Worm (Caenorhabditis elegans) whole organism, L4 larva: Measurements from ENCODE around the gene F53C3.1.

ENCODE experiments used
- F10B5.3 ChIP-seq: sonication (generic microtip); optimal IDR thresholded peaks from 2 replicates; lab custom pipeline; 2016; ENCODE audit warnings: mild to moderate bottlenecking, missing genetic modification characterization, missing compliant biosample characterization
- F37D6.2 ChIP-seq: sonication (generic microtip); optimal IDR thresholded peaks from 2 replicates; lab custom pipeline; 2016; ENCODE audit warnings: mild to moderate bottlenecking, missing genetic modification characterization, missing compliant biosample characterization
- F49E8.2 ChIP-seq: sonication (generic microtip); optimal IDR thresholded peaks from 2 replicates; lab custom pipeline; 2016; ENCODE audit warnings: missing compliant biosample characterization, mild to moderate bottlenecking, missing genetic modification characterization, borderline replicate concordance
- R02D3.7 ChIP-seq: fragments of 150-350 bp; sonication (generic microtip); optimal IDR thresholded peaks from 3 replicates; lab custom pipeline; 2014; ENCODE audit warnings: missing biosample characterization, missing genetic modification characterization
- aha-1 ChIP-seq: fragments of 150-350 bp; peaks from one replicate; lab custom pipeline; 2014; ENCODE audit warnings: missing biosample characterization, missing genetic modification characterization
- aly-2 ChIP-seq: sonication (generic microtip); optimal IDR thresholded peaks from 2 replicates; lab custom pipeline; 2018; ENCODE audit warnings: missing biosample characterization, missing genetic modification characterization
- ama-1 ChIP-seq: fragments of 150-350 bp; optimal IDR thresholded peaks from 2 replicates; lab custom pipeline; 2014; ENCODE audit warnings: inconsistent platforms, mixed read lengths
- arid-1 ChIP-seq: fragments of 200-800 bp; sonication (Bioruptor generic); conservative IDR thresholded peaks from 2 replicates; pipeline ENCODE4 v1.3.6; 2022; ENCODE audit warnings: missing genetic modification reagents, missing genetic modification characterization, missing compliant biosample characterization
- ceh-32 ChIP-seq: sonication (generic microtip); optimal IDR thresholded peaks from 2 replicates; lab custom pipeline; 2016; ENCODE audit warnings: mild to moderate bottlenecking, missing genetic modification characterization, missing compliant biosample characterization; ENCODE audit not compliant: poor library complexity
- ceh-82 ChIP-seq: sonication (generic microtip); optimal IDR thresholded peaks from 2 replicates; lab custom pipeline; 2017; ENCODE audit warnings: missing biosample characterization, missing genetic modification characterization
- ces-1 ChIP-seq: fragments of 150-350 bp; sonication (generic microtip); optimal IDR thresholded peaks from 4 replicates; lab custom pipeline; 2014; ENCODE audit warnings: missing biosample characterization, missing genetic modification reagents, missing genetic modification characterization
- daf-12 ChIP-seq: fragments of 150-350 bp; optimal IDR thresholded peaks from 2 replicates; lab custom pipeline; 2014; ENCODE audit warnings: missing biosample characterization, missing genetic modification reagents, missing genetic modification characterization
- daf-16 ChIP-seq, 3 experiments: sonication (generic microtip); optimal IDR thresholded peaks; 2 replicates each; lab custom pipeline; 2016 to 2017; ENCODE audit warnings: missing genetic modification characterization in 3 of 3, missing genetic modification reagents in 3 of 3, mild to moderate bottlenecking in 2 of 3, missing compliant biosample characterization in 2 of 3, missing biosample characterization in 1 of 3, moderate library complexity in 1 of 3
- dmd-8 ChIP-seq: fragments of 200-800 bp; sonication (Bioruptor generic); IDR thresholded peaks from 2 replicates; pipeline ENCODE4 v1.3.6; 2022; ENCODE audit warnings: missing genetic modification characterization, missing compliant biosample characterization
- duxl-1 ChIP-seq: sonication (generic microtip); optimal IDR thresholded peaks from 2 replicates; lab custom pipeline; 2016; ENCODE audit warnings: mild to moderate bottlenecking, missing genetic modification characterization, moderate library complexity, missing compliant biosample characterization; ENCODE audit not compliant: poor library complexity
- dve-1 ChIP-seq: sonication (generic microtip); optimal IDR thresholded peaks from 2 replicates; lab custom pipeline; 2017; ENCODE audit warnings: antibody characterized with exemption, mild to moderate bottlenecking, missing genetic modification characterization, missing compliant biosample characterization; ENCODE audit not compliant: insufficient read depth
- egl-27 ChIP-seq: sonication (generic microtip); optimal IDR thresholded peaks from 3 replicates; lab custom pipeline; 2017; ENCODE audit warnings: missing biosample characterization, missing genetic modification reagents, missing genetic modification characterization
- fkh-10 ChIP-seq: fragments of 150-350 bp; optimal IDR thresholded peaks from 2 replicates; lab custom pipeline; 2014; ENCODE audit warnings: missing biosample characterization, missing genetic modification reagents, missing genetic modification characterization
- gei-8 ChIP-seq: fragments of 200-800 bp; sonication (Bioruptor generic); optimal IDR thresholded peaks from 2 replicates; lab custom pipeline; 2018; ENCODE audit warnings: mild to moderate bottlenecking, missing genetic modification characterization, missing compliant biosample characterization
- hif-1 ChIP-seq, 2 experiments: sonication (generic microtip); optimal IDR thresholded peaks; 2 replicates each; lab custom pipeline; 2016 to 2017; ENCODE audit warnings: missing compliant biosample characterization in 2 of 2, missing genetic modification characterization in 2 of 2, missing genetic modification reagents in 2 of 2, missing genotype in 2 of 2, mild to moderate bottlenecking in 1 of 2
- hlh-11 ChIP-seq: fragments of 200-800 bp; sonication (Bioruptor generic); optimal IDR thresholded peaks from 2 replicates; lab custom pipeline; 2018; ENCODE audit warnings: mild to moderate bottlenecking, missing genetic modification characterization, missing compliant biosample characterization
- hmg-1.1 ChIP-seq: fragments of 200-800 bp; sonication (Bioruptor generic); IDR thresholded peaks from 2 replicates; pipeline ENCODE4 v1.3.6; 2022; ENCODE audit warnings: missing genetic modification reagents, missing genetic modification characterization, missing compliant biosample characterization
- lim-7 ChIP-seq: fragments of 200-800 bp; sonication (Bioruptor generic); IDR thresholded peaks from 2 replicates; pipeline ENCODE4 v1.3.6; 2022; ENCODE audit warnings: missing genetic modification characterization, missing compliant biosample characterization
- lin-1 ChIP-seq: fragments of 200-800 bp; sonication (Bioruptor generic); IDR thresholded peaks from 2 replicates; pipeline ENCODE4 v1.3.6; 2022; ENCODE audit warnings: missing genetic modification reagents, missing genetic modification characterization, missing compliant biosample characterization
- lin-13 ChIP-seq: fragments of 150-350 bp; optimal IDR thresholded peaks from 2 replicates; lab custom pipeline; 2014; ENCODE audit warnings: missing biosample characterization, missing genetic modification reagents, missing genetic modification characterization
- lin-15B ChIP-seq: fragments of 150-350 bp; sonication (generic microtip); optimal IDR thresholded peaks from 3 replicates; lab custom pipeline; 2014; ENCODE audit warnings: missing biosample characterization, missing genetic modification characterization
- lin-29 ChIP-seq: fragments of 200-800 bp; sonication (Bioruptor generic); IDR thresholded peaks from 2 replicates; pipeline ENCODE4 v1.3.6; 2022; ENCODE audit warnings: missing genetic modification reagents, missing genetic modification characterization, missing compliant biosample characterization
- lin-38 ChIP-seq: fragments of 200-800 bp; sonication (Bioruptor generic); IDR thresholded peaks from 2 replicates; pipeline ENCODE4 v1.3.6; 2022; ENCODE audit warnings: missing genetic modification reagents, missing genetic modification characterization, missing compliant biosample characterization
- lsy-2 ChIP-seq, 2 experiments: fragments of 150-350 bp in 1 of 2; sonication (generic microtip) in 1 of 2; optimal IDR thresholded peaks; 2 replicates each; lab custom pipeline; 2014 to 2017; ENCODE audit warnings: missing biosample characterization in 2 of 2, missing genetic modification characterization in 2 of 2
- madf-5 ChIP-seq, 2 experiments: fragments of 200-800 bp; sonication (Bioruptor generic); IDR thresholded peaks; 2 replicates each; pipeline ENCODE4 v1.3.6; 2022; ENCODE audit warnings: missing compliant biosample characterization in 2 of 2, missing genetic modification characterization in 2 of 2
- mdl-1 ChIP-seq, 2 experiments: fragments of 150-350 bp in 1 of 2; sonication (generic microtip) in 1 of 2; optimal IDR thresholded peaks; 2 replicates each; lab custom pipeline; 2014 to 2017; ENCODE audit warnings: missing biosample characterization in 2 of 2, missing genetic modification characterization in 2 of 2
- mes-2 ChIP-seq: sonication (generic microtip); optimal IDR thresholded peaks from 2 replicates; lab custom pipeline; 2016; ENCODE audit warnings: missing genotype, mild to moderate bottlenecking, missing genetic modification characterization, missing compliant biosample characterization; ENCODE audit not compliant: poor library complexity, severe bottlenecking
- mxl-3 ChIP-seq: fragments of 200-800 bp; sonication (Bioruptor generic); optimal IDR thresholded peaks from 2 replicates; lab custom pipeline; 2018; ENCODE audit warnings: mild to moderate bottlenecking, missing genetic modification characterization, missing compliant biosample characterization
- nhr-10 ChIP-seq: fragments of 150-350 bp; optimal IDR thresholded peaks from 2 replicates; lab custom pipeline; 2014; ENCODE audit warnings: missing biosample characterization, missing genetic modification characterization
- nhr-111 ChIP-seq: fragments of 200-800 bp; sonication (Bioruptor generic); optimal IDR thresholded peaks from 2 replicates; lab custom pipeline; 2018; ENCODE audit warnings: mild to moderate bottlenecking, missing genetic modification characterization, missing compliant biosample characterization
- nhr-28 ChIP-seq: fragments of 150-350 bp; optimal IDR thresholded peaks from 2 replicates; lab custom pipeline; 2014; ENCODE audit warnings: missing biosample characterization, missing genetic modification characterization
- nhr-41 ChIP-seq: fragments of 200-800 bp; sonication (Bioruptor generic); IDR thresholded peaks from 2 replicates; pipeline ENCODE4 v1.3.6; 2022; ENCODE audit warnings: missing genetic modification reagents, missing genetic modification characterization, missing compliant biosample characterization
- nhr-48 ChIP-seq: sonication (generic microtip); optimal IDR thresholded peaks from 2 replicates; lab custom pipeline; 2016; ENCODE audit warnings: mild to moderate bottlenecking, missing genetic modification characterization, missing compliant biosample characterization
- php-3 ChIP-seq: fragments of 200-800 bp; sonication (Bioruptor generic); IDR thresholded peaks from 2 replicates; pipeline ENCODE4 v1.3.6; 2022; ENCODE audit warnings: missing genetic modification reagents, missing genetic modification characterization, missing compliant biosample characterization
- saeg-2 ChIP-seq: fragments of 200-800 bp; sonication (Bioruptor generic); IDR thresholded peaks from 2 replicates; pipeline ENCODE4 v1.3.6; 2022; ENCODE audit warnings: missing genetic modification reagents, missing genetic modification characterization, missing compliant biosample characterization
- set-16 ChIP-seq: fragments of 200-800 bp; sonication (Bioruptor generic); IDR thresholded peaks from 2 replicates; pipeline ENCODE4 v1.3.6; 2022; ENCODE audit warnings: missing genetic modification reagents, missing genetic modification characterization, missing compliant biosample characterization
- skn-1 ChIP-seq: fragments of 150-350 bp; optimal IDR thresholded peaks from 2 replicates; lab custom pipeline; 2014; ENCODE audit warnings: missing biosample characterization, missing genetic modification characterization
- tag-97 ChIP-seq: fragments of 200-800 bp; sonication (Bioruptor generic); IDR thresholded peaks from 2 replicates; pipeline ENCODE4 v1.3.6; 2022; ENCODE audit warnings: missing genetic modification characterization, missing compliant biosample characterization
- tra-1 ChIP-seq: fragments of 200-800 bp; sonication (Bioruptor generic); IDR thresholded peaks from 2 replicates; pipeline ENCODE4 v1.3.6; 2022; ENCODE audit warnings: missing genetic modification reagents, missing genetic modification characterization, missing compliant biosample characterization
- unc-39 ChIP-seq: sonication (generic microtip); optimal IDR thresholded peaks from 2 replicates; lab custom pipeline; 2017; ENCODE audit warnings: missing biosample characterization, missing genetic modification characterization
- zfp-3 ChIP-seq: fragments of 200-800 bp; sonication (Bioruptor generic); conservative IDR thresholded peaks from 2 replicates; pipeline ENCODE4 v1.3.6; 2022; ENCODE audit warnings: missing genetic modification reagents, missing genetic modification characterization, missing compliant biosample characterization
- zip-2 ChIP-seq: fragments of 150-350 bp; optimal IDR thresholded peaks from 2 replicates; lab custom pipeline; 2014; ENCODE audit warnings: missing biosample characterization, missing genetic modification characterization

F53C3.1 gene

DNA sequence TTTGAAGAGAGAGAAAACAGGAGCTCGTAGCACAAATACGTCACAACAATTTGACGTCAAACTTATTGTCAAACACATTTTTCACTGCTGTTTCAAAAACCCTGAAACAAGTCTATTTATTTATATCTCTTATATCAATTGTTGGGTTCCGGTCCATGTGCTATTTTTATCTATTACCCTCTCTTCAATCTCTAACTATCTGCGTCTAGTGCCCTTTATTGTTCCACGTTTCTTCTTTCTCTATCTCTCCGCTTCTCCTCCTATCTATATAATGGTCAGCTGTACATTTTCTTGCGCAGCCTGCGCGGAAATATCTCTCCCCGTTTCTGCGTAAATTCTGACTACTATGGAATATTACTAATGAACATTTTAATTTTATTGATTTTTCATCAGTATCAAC is 14.9 kb upstream of the F53C3.1 start (continued):
- peak; percentile 52 for TF ChIP-seq duxl-1 (tag; lab: Kevin White, UChicago)
- TF ChIP-seq daf-12 (tag; lab: Kevin White, UChicago), result no peak
- no peak for TF ChIP-seq R02D3.7 (tag; lab: Kevin White, UChicago)
- TF ChIP-seq dve-1 (tag; lab: Kevin White, UChicago), result no peak
- TF ChIP-seq nhr-10 (tag; lab: Kevin White, UChicago), result no peak
- TF ChIP-seq arid-1, result no peak
- TF ChIP-seq fkh-10 (GFP tag; lab: Kevin White, UChicago), result no peak
- no peak for TF ChIP-seq ces-1 (GFP tag; lab: Kevin White, UChicago)
- peak in 1 of 2 experiments; percentile 73 for TF ChIP-seq daf-16 (GFP tag; optimal IDR thresholded peaks at IDR 0.05; lab: Kevin White, UChicago)
- no peak for TF ChIP-seq daf-16 (tag; optimal IDR thresholded peaks at IDR 0.05; lab: Kevin White, UChicago)
- TF ChIP-seq hlh-11 (tag; lab: Kevin White, UChicago), result peak; percentile 67
- TF ChIP-seq nhr-48, result no peak
- no peak for TF ChIP-seq lin-15B (tag; lab: Kevin White, UChicago)
- no peak for TF ChIP-seq egl-27
- peak; percentile 42 for TF ChIP-seq nhr-28

ce11 chrII:3897758-3898494 is 13.9 kb upstream of the F53C3.1 start, which contains the start of gene F53C3.6:
Gene F53C3.6 (plus strand): TSS chrII:3898142.
- TF ChIP-seq arid-1 (no peak), nhr-28 (peak; percentile 54), saeg-2 (no peak), lin-29 (no peak), dmd-8 (GFP tag; lab: Robert Waterston, UW) (no peak), lin-1 (GFP tag; lab: Robert Waterston, UW) (no peak), hif-1 (tag; optimal IDR thresholded peaks at IDR 0.05; lab: Kevin White, UChicago) (peak in 1 of 2 experiments; percentile 24), F49E8.2 (tag; lab: Kevin White, UChicago) (no peak), unc-39 (tag; lab: Kevin White, UChicago) (no peak), zip-2 (no peak), aly-2 (tag; lab: Kevin White, UChicago) (no peak), F10B5.3 (no peak), mes-2 (peak; percentile 38), nhr-48 (peak; percentile 54), gei-8 (GFP tag; lab: Kevin White, UChicago) (no peak), lin-38 (GFP tag; lab: Robert Waterston, UW) (no peak), set-16 (GFP tag; lab: Robert Waterston, UW) (peak; percentile 94), ceh-32 (tag; lab: Kevin White, UChicago) (no peak), skn-1 (tag; lab: Kevin White, UChicago) (no peak), tra-1 (GFP tag; lab: Robert Waterston, UW) (no peak), madf-5 (GFP tag; IDR thresholded peaks at IDR 0.05; lab: Robert Waterston, UW) (no peak), tag-97 (GFP tag; lab: Robert Waterston, UW) (no peak), ceh-82 (tag; lab: Kevin White, UChicago) (no peak), nhr-111 (GFP tag; lab: Kevin White, UChicago) (no peak), zfp-3 (GFP tag; lab: Robert Waterston, UW) (no peak), mxl-3 (GFP tag; lab: Kevin White, UChicago) (peak; percentile 6), F37D6.2 (tag; lab: Kevin White, UChicago) (peak; percentile 33), aha-1 (tag; lab: Kevin White, UChicago) (peak; percentile 98), mdl-1 (tag; optimal IDR thresholded peaks at IDR 0.05; lab: Kevin White, UChicago) (peak; percentile 6 to 77), lin-13 (GFP tag; lab: Kevin White, UChicago) (peak; percentile 39), php-3 (GFP tag; lab: Robert Waterston, UW) (no peak), nhr-41 (GFP tag; lab: Robert Waterston, UW) (no peak), lsy-2 (tag; optimal IDR thresholded peaks at IDR 0.05; lab: Kevin White, UChicago) (peak in 1 of 2 experiments; percentile 76), ama-1 (no peak), lim-7 (GFP tag; lab: Robert Waterston, UW) (no peak), hmg-1.1 (GFP tag; lab: Robert Waterston, UW) (0 out of 2 replicates have a peak, but pooled peaks have one; percentile 37)
